Fruit fly (Drosophila melanogaster) whole organism, embryonic: ENCODE data around the gene syd.
A peak's percentile ranks its signal among the peaks of the same experiment; 100 is the strongest.

Source experiments
- ATbp ChIP-seq: fragments of 200-800 bp; sonication (Bioruptor generic); optimal IDR thresholded peaks from 2 replicates; lab custom pipeline; 2017; ENCODE audit warnings: missing biosample characterization, mild to moderate bottlenecking, missing genetic modification characterization, missing genetic modification reagents
- Aef1 ChIP-seq: fragments of 200-800 bp; sonication (Bioruptor generic); IDR thresholded peaks from 3 replicates; pipeline ENCODE4 v1.3.6; 2022; ENCODE audit warnings: missing biosample characterization, missing genetic modification characterization
- Atf6 ChIP-seq: fragments of 200-800 bp; sonication (Bioruptor generic); IDR thresholded peaks from 2 replicates; pipeline ENCODE4 v1.3.6; 2022; ENCODE audit warnings: missing biosample characterization, missing genetic modification characterization
- Awh ChIP-seq: fragments of 200-800 bp; sonication (Bioruptor generic); IDR thresholded peaks from 2 replicates; pipeline ENCODE4, ENCODE4 v1.3.6; 2022; ENCODE audit warnings: missing biosample characterization, missing genetic modification characterization
- CG10321 ChIP-seq: fragments of 200-800 bp; sonication (Bioruptor generic); IDR thresholded peaks from 2 replicates; pipeline ENCODE4 v1.3.6; 2022; ENCODE audit warnings: missing biosample characterization, missing genetic modification characterization
- CG10462 ChIP-seq: fragments of 200-800 bp; sonication (Bioruptor generic); optimal IDR thresholded peaks from 2 replicates; lab custom pipeline; 2016; ENCODE audit warnings: missing biosample characterization, missing genetic modification characterization
- CG11093 ChIP-seq: fragments of 200-800 bp; sonication (Bioruptor generic); IDR thresholded peaks from 3 replicates; pipeline ENCODE4 v1.3.6; 2022; ENCODE audit warnings: missing biosample characterization, missing genetic modification characterization
- CG11560 ChIP-seq: fragments of 200-800 bp; sonication (Bioruptor generic); IDR thresholded peaks from 3 replicates; pipeline ENCODE4 v1.3.6; 2022; ENCODE audit warnings: missing biosample characterization, missing genetic modification characterization
- CG12219 ChIP-seq: fragments of 200-800 bp; sonication (Bioruptor generic); optimal IDR thresholded peaks from 3 replicates; lab custom pipeline; 2018; ENCODE audit warnings: missing biosample characterization, mild to moderate bottlenecking, missing genetic modification characterization
- CG1233 ChIP-seq: fragments of 200-800 bp; sonication (Bioruptor generic); optimal IDR thresholded peaks from 4 replicates; lab custom pipeline; 2018; ENCODE audit warnings: missing biosample characterization, mild to moderate bottlenecking, missing genetic modification characterization
- CG14014 ChIP-seq: fragments of 200-800 bp; sonication (Bioruptor generic); IDR thresholded peaks from 2 replicates; pipeline ENCODE4 v1.3.6; 2022; ENCODE audit warnings: missing biosample characterization, missing genetic modification characterization
- CG16813 ChIP-seq: fragments of 200-800 bp; sonication (Bioruptor generic); IDR thresholded peaks from 3 replicates; pipeline ENCODE4 v1.3.6; 2022; ENCODE audit warnings: missing biosample characterization, missing genetic modification characterization; ENCODE audit not compliant: partially characterized antibody
- CG18764 ChIP-seq: fragments of 200-800 bp; sonication (Bioruptor generic); optimal IDR thresholded peaks from 3 replicates; lab custom pipeline; 2016; ENCODE audit warnings: missing biosample characterization, missing genetic modification characterization
- CG31224 ChIP-seq: fragments of 200-800 bp; sonication (Bioruptor generic); IDR thresholded peaks from 2 replicates; pipeline ENCODE4 v1.3.6; 2022; ENCODE audit warnings: missing biosample characterization, missing genetic modification characterization
- CG31441 ChIP-seq: fragments of 200-800 bp; sonication (Bioruptor generic); IDR thresholded peaks from 2 replicates; pipeline ENCODE4 v1.3.6; 2022; ENCODE audit warnings: missing biosample characterization, missing genetic modification characterization
- CG3281 ChIP-seq: fragments of 200-800 bp; sonication (Bioruptor generic); optimal IDR thresholded peaks from 3 replicates; lab custom pipeline; 2017; ENCODE audit warnings: missing biosample characterization, mild to moderate bottlenecking, missing genetic modification characterization
- CG4820 ChIP-seq: fragments of 200-800 bp; sonication (Bioruptor generic); optimal IDR thresholded peaks from 3 replicates; lab custom pipeline; 2016; ENCODE audit warnings: missing biosample characterization, missing genetic modification characterization
- CG5245 ChIP-seq: fragments of 200-800 bp; sonication (Bioruptor generic); optimal IDR thresholded peaks from 3 replicates; lab custom pipeline; 2016; ENCODE audit warnings: missing biosample characterization, missing genetic modification characterization
- CG6175 ChIP-seq: fragments of 200-800 bp; sonication (Bioruptor generic); IDR thresholded peaks from 3 replicates; pipeline ENCODE4 v1.3.6; 2022; ENCODE audit warnings: missing biosample characterization, missing genetic modification characterization
- CG6791 ChIP-seq: fragments of 200-800 bp; sonication (Bioruptor generic); IDR thresholded peaks from 3 replicates; pipeline ENCODE4 v1.3.6; 2022; ENCODE audit warnings: missing biosample characterization, missing genetic modification characterization; ENCODE audit not compliant: partially characterized antibody
- CG9609 ChIP-seq: fragments of 200-800 bp; sonication (Bioruptor generic); optimal IDR thresholded peaks from 3 replicates; lab custom pipeline; 2016; ENCODE audit warnings: missing biosample characterization, missing genetic modification characterization
- CG9727 ChIP-seq: fragments of 200-800 bp; sonication (Bioruptor generic); optimal IDR thresholded peaks from 3 replicates; lab custom pipeline; 2017; ENCODE audit warnings: missing biosample characterization, mild to moderate bottlenecking, missing genetic modification characterization
- CG9797 ChIP-seq: fragments of 200-800 bp; sonication (Bioruptor generic); optimal IDR thresholded peaks from 3 replicates; lab custom pipeline; 2018; ENCODE audit warnings: missing biosample characterization, mild to moderate bottlenecking, missing genetic modification characterization
- Camta ChIP-seq: fragments of 200-800 bp; sonication (Bioruptor generic); optimal IDR thresholded peaks from 2 replicates; lab custom pipeline; 2016; ENCODE audit warnings: missing biosample characterization, missing genetic modification characterization
- Dad ChIP-seq: fragments of 200-800 bp; sonication (Bioruptor generic); optimal IDR thresholded peaks from 3 replicates; lab custom pipeline; 2016; ENCODE audit warnings: missing biosample characterization, missing genetic modification characterization
- E2f2 ChIP-seq: fragments of 200-800 bp; sonication (Bioruptor generic); IDR thresholded peaks from 2 replicates; pipeline ENCODE4 v1.3.6; 2022; ENCODE audit warnings: missing biosample characterization, missing genetic modification characterization
- Fer3 ChIP-seq: fragments of 200-800 bp; sonication (Bioruptor generic); optimal IDR thresholded peaks from 2 replicates; lab custom pipeline; 2018; ENCODE audit warnings: missing biosample characterization, mild to moderate bottlenecking, missing genetic modification characterization, moderate library complexity
- H2.0 ChIP-seq: fragments of 200-800 bp; sonication (Bioruptor generic); IDR thresholded peaks from 2 replicates; pipeline ENCODE4 v1.3.6; 2022; ENCODE audit warnings: missing biosample characterization, missing genetic modification characterization
- HHEX ChIP-seq: fragments of 200-800 bp; sonication (Bioruptor generic); optimal IDR thresholded peaks from 3 replicates; lab custom pipeline; 2017; ENCODE audit warnings: missing biosample characterization, mild to moderate bottlenecking, missing genetic modification characterization, missing genetic modification reagents
- NfI ChIP-seq: fragments of 200-800 bp; sonication (Bioruptor generic); optimal IDR thresholded peaks from 3 replicates; lab custom pipeline; 2018; ENCODE audit warnings: missing biosample characterization, mild to moderate bottlenecking, missing genetic modification characterization, moderate library complexity
- Side ChIP-seq: fragments of 200-800 bp; sonication (Bioruptor generic); optimal IDR thresholded peaks from 2 replicates; lab custom pipeline; 2016; ENCODE audit warnings: missing biosample characterization, missing genetic modification characterization
- Sox102F ChIP-seq: fragments of 200-800 bp; sonication (Bioruptor generic); optimal IDR thresholded peaks from 2 replicates; lab custom pipeline; 2018; ENCODE audit warnings: missing biosample characterization, mild to moderate bottlenecking, missing genetic modification characterization, moderate library complexity
- Spps ChIP-seq: fragments of 200-800 bp; sonication (Bioruptor generic); optimal IDR thresholded peaks from 2 replicates; lab custom pipeline; 2018; ENCODE audit warnings: missing biosample characterization, mild to moderate bottlenecking, missing genetic modification characterization
- Xbp1 ChIP-seq: fragments of 200-800 bp; sonication (Bioruptor generic); optimal IDR thresholded peaks from 3 replicates; lab custom pipeline; 2016; ENCODE audit warnings: missing biosample characterization, mild to moderate bottlenecking, missing genetic modification characterization
- bab2 ChIP-seq: fragments of 200-800 bp; sonication (Bioruptor generic); optimal IDR thresholded peaks from 2 replicates; lab custom pipeline; 2016; ENCODE audit warnings: missing biosample characterization, missing genetic modification characterization
- bcd ChIP-seq: fragments of 200-800 bp; sonication (Bioruptor generic); optimal IDR thresholded peaks from 2 replicates; lab custom pipeline; 2017; ENCODE audit warnings: missing biosample characterization, mild to moderate bottlenecking, missing genetic modification characterization
- dati ChIP-seq: fragments of 200-800 bp; sonication (Bioruptor generic); IDR thresholded peaks from 2 replicates; pipeline ENCODE4 v1.3.6; 2022; ENCODE audit warnings: missing biosample characterization, missing genetic modification characterization
- fru ChIP-seq: fragments of >200 bp; optimal IDR thresholded peaks from 2 replicates; lab custom pipeline; 2017
- her ChIP-seq: fragments of 200-800 bp; sonication (Bioruptor generic); optimal IDR thresholded peaks from 2 replicates; lab custom pipeline; 2016; ENCODE audit warnings: missing biosample characterization, missing genetic modification characterization
- hkb ChIP-seq, 2 experiments: fragments of 200-800 bp in 1 of 2; fragments of >200 bp in 1 of 2; sonication (Bioruptor generic) in 1 of 2; IDR thresholded peaks in 1 of 2; optimal IDR thresholded peaks in 1 of 2; 2 replicates each; pipeline versions ENCODE4 v1.3.6 to Lab custom; 2017 to 2022; ENCODE audit warnings: missing biosample characterization in 1 of 2, missing genetic modification characterization in 1 of 2
- nerfin-2 ChIP-seq: fragments of 200-800 bp; sonication (Bioruptor generic); IDR thresholded peaks from 2 replicates; pipeline ENCODE4 v1.3.6; 2022; ENCODE audit warnings: missing biosample characterization, missing genetic modification characterization; ENCODE audit not compliant: partially characterized antibody
- nmo ChIP-seq: fragments of 200-800 bp; sonication (Bioruptor generic); optimal IDR thresholded peaks from 2 replicates; lab custom pipeline; 2018; ENCODE audit warnings: missing biosample characterization, mild to moderate bottlenecking, missing genetic modification characterization, moderate library complexity
- org-1 ChIP-seq: fragments of 200-800 bp; sonication (Bioruptor generic); optimal IDR thresholded peaks from 2 replicates; lab custom pipeline; 2017; ENCODE audit warnings: missing biosample characterization, missing genetic modification characterization
- peb ChIP-seq: fragments of 200-800 bp; sonication (Bioruptor generic); IDR thresholded peaks from 2 replicates; pipeline ENCODE4 v1.3.6; 2022; ENCODE audit warnings: missing biosample characterization, missing genetic modification characterization
- rib ChIP-seq: fragments of 200-800 bp; sonication (Bioruptor generic); IDR thresholded peaks from 2 replicates; pipeline ENCODE4 v1.3.6; 2022; ENCODE audit warnings: missing biosample characterization, missing genetic modification characterization
- sob ChIP-seq: fragments of 200-800 bp; sonication (Bioruptor generic); IDR thresholded peaks from 2 replicates; pipeline ENCODE4 v1.3.6; 2022; ENCODE audit warnings: missing biosample characterization, missing genetic modification characterization
- ssp ChIP-seq: fragments of 200-800 bp; sonication (Bioruptor generic); IDR thresholded peaks from 2 replicates; pipeline ENCODE4 v1.3.6; 2022; ENCODE audit warnings: missing biosample characterization, missing genetic modification characterization
- tap ChIP-seq: fragments of 200-800 bp; optimal IDR thresholded peaks from 3 replicates; lab custom pipeline; 2019; ENCODE audit warnings: missing biosample characterization, mild to moderate bottlenecking, missing genetic modification characterization, moderate library complexity
- tin ChIP-seq: fragments of 200-800 bp; sonication (Bioruptor generic); optimal IDR thresholded peaks from 3 replicates; lab custom pipeline; 2016; ENCODE audit warnings: missing biosample characterization, missing genetic modification characterization
- ttk ChIP-seq: fragments of 200-800 bp; sonication (Bioruptor generic); IDR thresholded peaks from 2 replicates; pipeline ENCODE4 v2.1.2; 2022; ENCODE audit warnings: missing biosample characterization, missing genetic modification characterization

syd gene

dm6 chr3L:7903489-7904150 lies 32.3 kb downstream of the syd start (continued):
- TF ChIP-seq CG18764 (GFP tag; lab: Kevin White, UChicago) (peak; percentile 86), Dad (GFP tag; lab: Kevin White, UChicago) (peak; percentile 73), Atf6 (GFP tag; lab: Robert Waterston, UW) (peak; percentile 58), org-1 (peak; percentile 72), Side (GFP tag; lab: Kevin White, UChicago) (peak; percentile 81), NfI (peak; percentile 76), peb (GFP tag; lab: Robert Waterston, UW) (peak; percentile 64; the same call in 1 of the 2 replicates), CG5245 (GFP tag; lab: Kevin White, UChicago) (peak; percentile 67), her (peak; percentile 63), Sox102F (GFP tag; lab: Kevin White, UChicago) (peak; percentile 95), dati (peak; percentile 73; the same call in 1 of the 2 replicates), Aef1 (peak; percentile 70), Fer3 (peak; percentile 86), H2.0 (GFP tag; lab: Robert Waterston, UW) (peak; percentile 74), CG6175 (peak; percentile 30; the same call in 1 of the 3 replicates), nmo (GFP tag; lab: Kevin White, UChicago) (peak; percentile 94), CG1233 (GFP tag; lab: Kevin White, UChicago) (peak; percentile 78), CG3281 (GFP tag; lab: Kevin White, UChicago) (peak; percentile 77), bcd (peak; percentile 80), HHEX (GFP tag; lab: Kevin White, UChicago) (peak; percentile 79), hkb (optimal IDR thresholded peaks at IDR 0.05; lab: Kevin White, UChicago) (no peak), hkb (GFP tag; IDR thresholded peaks at IDR 0.05; lab: Robert Waterston, UW) (peak; percentile 86), tin (GFP tag; lab: Kevin White, UChicago) (peak; percentile 82), CG16813 (no peak), CG10321 (GFP tag; lab: Robert Waterston, UW) (peak; percentile 42; the same call in 1 of the 2 replicates), nerfin-2 (GFP tag; lab: Robert Waterston, UW) (no peak), bab2 (GFP tag; lab: Kevin White, UChicago) (peak; percentile 91), sob (GFP tag; lab: Robert Waterston, UW) (peak; percentile 80), ssp (GFP tag; lab: Robert Waterston, UW) (peak; percentile 65), CG14014 (GFP tag; lab: Robert Waterston, UW) (peak; percentile 77), CG4820 (GFP tag; lab: Kevin White, UChicago) (peak; percentile 85), Awh (GFP tag; lab: Robert Waterston, UW) (peak; percentile 82; the same call in 1 of the 2 replicates), CG9727 (GFP tag; lab: Kevin White, UChicago) (peak; percentile 90), tap (peak; percentile 88), CG11560 (tag; lab: Robert Waterston, UW) (0 out of 3 replicates have a peak, but pooled peaks have one; percentile 19), ATbp (GFP tag; lab: Kevin White, UChicago) (peak; percentile 86), CG11093 (GFP tag; lab: Robert Waterston, UW) (peak; percentile 69; the same call in 2 of the 3 replicates), CG12219 (GFP tag; lab: Kevin White, UChicago) (peak; percentile 80), Spps (peak; percentile 83), Camta (GFP tag; lab: Kevin White, UChicago) (peak; percentile 92), CG6791 (0 out of 3 replicates have a peak, but pooled peaks have one; percentile 22), fru (lab: Kevin White, UChicago) (no peak), ttk (GFP tag; lab: Robert Waterston, UW) (peak; percentile 88), CG31224 (GFP tag; lab: Robert Waterston, UW) (no peak; the same call in none of the 2 replicates), rib (GFP tag; lab: Robert Waterston, UW) (no peak; the same call in 1 of the 2 replicates), CG9797 (GFP tag; lab: Kevin White, UChicago) (no peak), CG31441 (GFP tag; lab: Robert Waterston, UW) (peak; percentile 90), CG9609 (GFP tag; lab: Kevin White, UChicago) (peak; percentile 69), CG10462 (GFP tag; lab: Kevin White, UChicago) (peak; percentile 69), Xbp1 (GFP tag; lab: Kevin White, UChicago) (peak; percentile 86), E2f2 (peak; percentile 61; the same call in 1 of the 2 replicates)
